Fruit fly (Drosophila melanogaster) S2 (cell line): ENCODE data around the gene tex.

Experiments
- CG8478 ChIP-seq: fragments of >200 bp; optimal IDR thresholded peaks from 2 replicates; lab custom pipeline; 2018
- CTCF ChIP-seq, 2 experiments: fragments of >200 bp; optimal IDR thresholded peaks; 2 replicates each; lab custom pipeline; 2018

dm6 chr3R:8357372-8357992 lies 49.0 kb upstream of the tex start:
- TF ChIP-seq CG8478 (lab: Kevin White, UChicago) = no peak
- no peak for TF ChIP-seq CTCF (optimal IDR thresholded peaks at IDR 0.05; lab: Kevin White, UChicago)
